Worm (Caenorhabditis elegans) whole organism, L1 larva: Measurements from ENCODE around the gene srh-132.
"Not testable (repeated sequence)": the region's sequence is repeated elsewhere in the genome, so short reads cannot be mapped to it uniquely, and the experiment has no call there.

Experiments used
- F16B12.6 ChIP-seq: fragments of 150-350 bp; optimal IDR thresholded peaks from 2 replicates; lab custom pipeline; 2014; ENCODE audit warnings: missing biosample characterization, missing genetic modification characterization
- blmp-1 ChIP-seq: fragments of 150-350 bp; optimal IDR thresholded peaks from 2 replicates; lab custom pipeline; 2014; ENCODE audit warnings: missing biosample characterization, missing genetic modification characterization
- ceh-8 ChIP-seq: fragments of 200-800 bp; sonication (Bioruptor generic); optimal IDR thresholded peaks from 2 replicates; lab custom pipeline; 2018; ENCODE audit warnings: mild to moderate bottlenecking, missing genetic modification characterization, moderate library complexity, missing compliant biosample characterization
- ceh-88 ChIP-seq: fragments of 200-800 bp; sonication (Bioruptor generic); IDR thresholded peaks from 2 replicates; pipeline ENCODE4 v1.3.6; 2022; ENCODE audit warnings: missing genetic modification characterization, missing compliant biosample characterization
- ceh-90 ChIP-seq: sonication (generic microtip); optimal IDR thresholded peaks from 2 replicates; lab custom pipeline; 2016; ENCODE audit warnings: missing genetic modification characterization, missing compliant biosample characterization
- ces-1 ChIP-seq: fragments of 150-350 bp; optimal IDR thresholded peaks from 2 replicates; lab custom pipeline; 2014; ENCODE audit warnings: missing biosample characterization, missing genetic modification reagents, missing genetic modification characterization
- dpl-1 ChIP-seq, 3 experiments: fragments of 150-350 bp in 2 of 3; sonication (generic microtip) in 1 of 3; optimal IDR thresholded peaks; 2 replicates each; lab custom pipeline; 2014 to 2017; ENCODE audit warnings: missing biosample characterization in 3 of 3, missing genetic modification characterization in 3 of 3, missing genetic modification reagents in 3 of 3
- dsc-1 ChIP-seq: sonication (generic microtip); optimal IDR thresholded peaks from 2 replicates; lab custom pipeline; 2016; ENCODE audit warnings: mild to moderate bottlenecking, missing genetic modification characterization, missing compliant biosample characterization
- efl-1 ChIP-seq, 4 experiments: fragments of 150-350 bp; optimal IDR thresholded peaks in 3 of 4; peaks in 1 of 4; 1 replicate in 1 of 4; 2 replicates in 3 of 4; lab custom pipeline; 2014; ENCODE audit warnings: missing biosample characterization in 2 of 4, missing genetic modification characterization in 2 of 4, missing genetic modification reagents in 2 of 4
- egl-13 ChIP-seq: sonication (generic microtip); optimal IDR thresholded peaks from 2 replicates; lab custom pipeline; 2016; ENCODE audit warnings: missing genotype, missing genetic modification reagents, missing genetic modification characterization, missing compliant biosample characterization
- egl-27 ChIP-seq, 2 experiments: fragments of 150-350 bp in 1 of 2; sonication (generic microtip); optimal IDR thresholded peaks; 3 replicates each; lab custom pipeline; 2017 to 2018; ENCODE audit warnings: missing biosample characterization in 2 of 2, missing genetic modification characterization in 2 of 2, missing genetic modification reagents in 2 of 2
- ets-5 ChIP-seq: fragments of 200-800 bp; sonication (Bioruptor generic); IDR thresholded peaks from 2 replicates; pipeline ENCODE4 v1.3.6; 2022; ENCODE audit warnings: missing genetic modification characterization, missing compliant biosample characterization
- fkh-10 ChIP-seq: sonication (generic microtip); optimal IDR thresholded peaks from 2 replicates; lab custom pipeline; 2017; ENCODE audit warnings: missing biosample characterization, missing genetic modification reagents, missing genetic modification characterization
- fkh-4 ChIP-seq: sonication (generic microtip); optimal IDR thresholded peaks from 2 replicates; lab custom pipeline; 2016; ENCODE audit warnings: missing compliant biosample characterization, missing genetic modification characterization, borderline replicate concordance
- fkh-8 ChIP-seq: sonication (generic microtip); optimal IDR thresholded peaks from 2 replicates; lab custom pipeline; 2016; ENCODE audit warnings: mild to moderate bottlenecking, missing genetic modification characterization, missing compliant biosample characterization
- fos-1 ChIP-seq: fragments of 150-350 bp; optimal IDR thresholded peaks from 2 replicates; lab custom pipeline; 2014; ENCODE audit warnings: missing biosample characterization, missing genetic modification characterization
- hlh-17 ChIP-seq: fragments of 200-800 bp; sonication (Bioruptor generic); optimal IDR thresholded peaks from 2 replicates; lab custom pipeline; 2018; ENCODE audit warnings: missing genetic modification characterization, mild to moderate bottlenecking, missing compliant biosample characterization, moderate library complexity, borderline replicate concordance
- hpl-2 ChIP-seq: fragments of 150-350 bp; optimal IDR thresholded peaks from 2 replicates; lab custom pipeline; 2014; ENCODE audit warnings: missing biosample characterization, missing genetic modification reagents, missing genetic modification characterization
- lin-14 ChIP-seq: fragments of 200-800 bp; sonication (Bioruptor generic); optimal IDR thresholded peaks from 2 replicates; lab custom pipeline; 2018; ENCODE audit warnings: mild to moderate bottlenecking, missing genetic modification characterization, moderate library complexity, missing compliant biosample characterization
- lin-15B ChIP-seq: fragments of 150-350 bp; sonication (generic microtip); optimal IDR thresholded peaks from 3 replicates; lab custom pipeline; 2014; ENCODE audit warnings: missing biosample characterization, missing genetic modification characterization
- lin-35 ChIP-seq, 2 experiments: fragments of 150-350 bp; optimal IDR thresholded peaks; 2 replicates each; lab custom pipeline; 2014; ENCODE audit warnings: missing biosample characterization in 2 of 2, missing genetic modification characterization in 2 of 2, missing genetic modification reagents in 2 of 2
- mef-2 ChIP-seq: fragments of 150-350 bp; optimal IDR thresholded peaks from 2 replicates; lab custom pipeline; 2014; ENCODE audit warnings: missing biosample characterization, missing genetic modification characterization
- mep-1 ChIP-seq: fragments of 150-350 bp; optimal IDR thresholded peaks from 2 replicates; lab custom pipeline; 2014; ENCODE audit warnings: missing biosample characterization, missing genetic modification characterization
- nhr-12 ChIP-seq: sonication (generic microtip); optimal IDR thresholded peaks from 2 replicates; lab custom pipeline; 2017; ENCODE audit warnings: missing biosample characterization, missing genetic modification characterization
- nhr-20 ChIP-seq: sonication (generic microtip); optimal IDR thresholded peaks from 2 replicates; lab custom pipeline; 2016; ENCODE audit warnings: mild to moderate bottlenecking, missing genetic modification characterization, missing compliant biosample characterization
- sox-4 ChIP-seq: sonication (generic microtip); optimal IDR thresholded peaks from 2 replicates; lab custom pipeline; 2016; ENCODE audit warnings: missing genetic modification characterization, missing compliant biosample characterization
- sptf-1 ChIP-seq: fragments of 150-350 bp; optimal IDR thresholded peaks from 2 replicates; lab custom pipeline; 2014; ENCODE audit warnings: missing biosample characterization, missing genetic modification characterization
- tlp-1 ChIP-seq: fragments of 150-350 bp; optimal IDR thresholded peaks from 2 replicates; lab custom pipeline; 2014; ENCODE audit warnings: missing biosample characterization, missing genetic modification characterization
- unc-130 ChIP-seq: fragments of 150-350 bp; optimal IDR thresholded peaks from 2 replicates; lab custom pipeline; 2017; ENCODE audit warnings: missing biosample characterization, missing genetic modification characterization, inconsistent platforms
- unc-30 ChIP-seq: sonication (generic microtip); optimal IDR thresholded peaks from 2 replicates; lab custom pipeline; 2017; ENCODE audit warnings: missing biosample characterization, missing genetic modification characterization
- unc-62 ChIP-seq: fragments of 150-350 bp; optimal IDR thresholded peaks from 2 replicates; lab custom pipeline; 2014; ENCODE audit warnings: missing biosample characterization, missing genetic modification reagents, missing genetic modification characterization
- ztf-11 ChIP-seq, 2 experiments: sonication (generic microtip); optimal IDR thresholded peaks; 2 replicates each; lab custom pipeline; 2016 to 2017; ENCODE audit warnings: missing genetic modification characterization in 2 of 2, missing biosample characterization in 1 of 2, missing compliant biosample characterization in 1 of 2
- ztf-4 ChIP-seq: fragments of 150-350 bp; optimal IDR thresholded peaks from 2 replicates; lab custom pipeline; 2014; ENCODE audit warnings: missing biosample characterization, missing genetic modification characterization

srh-132 gene

ce11 chrV:17436492-17436891 is 26.4 kb downstream of the srh-132 start, which contains the start of gene F20E11.18:
Gene F20E11.18 (minus strand): TSS chrV:17436592.
- TF ChIP-seq lin-15B = no peak
- TF ChIP-seq ceh-88 (GFP tag; lab: Robert Waterston, UW) = no peak
- no peak for TF ChIP-seq ets-5 (GFP tag; lab: Robert Waterston, UW)
- TF ChIP-seq ztf-4 = no peak
- TF ChIP-seq fkh-10 (GFP tag; lab: Kevin White, UChicago) = no peak
- TF ChIP-seq sox-4 = no peak
- TF ChIP-seq mep-1 (tag; lab: Kevin White, UChicago) = no peak

ce11 chrV:17438317-17438716 is 28.3 kb downstream of the srh-132 start, which contains the start of gene srsx-2:
Gene srsx-2 (minus strand): TSS chrV:17438417.
- no peak for TF ChIP-seq fos-1
- no peak for TF ChIP-seq ztf-11 (tag; optimal IDR thresholded peaks at IDR 0.05; lab: Kevin White, UChicago)
- TF ChIP-seq dpl-1 (GFP tag; optimal IDR thresholded peaks at IDR 0.05; lab: Kevin White, UChicago) = no peak
- no peak for TF ChIP-seq lin-14 (GFP tag; lab: Kevin White, UChicago)
- TF ChIP-seq lin-35 (GFP tag; optimal IDR thresholded peaks at IDR 0.05; lab: Kevin White, UChicago) = no peak
- TF ChIP-seq ceh-90 (tag; lab: Kevin White, UChicago) = no peak
- no peak for TF ChIP-seq dsc-1 (tag; lab: Kevin White, UChicago)
- no peak for TF ChIP-seq sptf-1
- TF ChIP-seq, all 84 proteins: peak for 0

- TF ChIP-seq ztf-4 = no peak
- no peak for TF ChIP-seq dpl-1 (GFP tag; optimal IDR thresholded peaks at IDR 0.05; lab: Kevin White, UChicago)
- no peak for TF ChIP-seq mef-2 (tag; lab: Kevin White, UChicago)
- TF ChIP-seq efl-1 (optimal IDR thresholded peaks at IDR 0.05; lab: Kevin White, UChicago) = no peak
- peak in 1 of 2 experiments; percentile 55 for TF ChIP-seq efl-1 (GFP tag; optimal IDR thresholded peaks at IDR 0.05 in 1 of 2; lab: Kevin White, UChicago)
- TF ChIP-seq, all 84 proteins: peak for 1
These were observed 29.4 kb downstream of the srh-132 start, which contains the start of gene srh-154 for ce11 chrV:17439406-17439805. Gene srh-154 (plus strand): TSS chrV:17439706.

DNA sequence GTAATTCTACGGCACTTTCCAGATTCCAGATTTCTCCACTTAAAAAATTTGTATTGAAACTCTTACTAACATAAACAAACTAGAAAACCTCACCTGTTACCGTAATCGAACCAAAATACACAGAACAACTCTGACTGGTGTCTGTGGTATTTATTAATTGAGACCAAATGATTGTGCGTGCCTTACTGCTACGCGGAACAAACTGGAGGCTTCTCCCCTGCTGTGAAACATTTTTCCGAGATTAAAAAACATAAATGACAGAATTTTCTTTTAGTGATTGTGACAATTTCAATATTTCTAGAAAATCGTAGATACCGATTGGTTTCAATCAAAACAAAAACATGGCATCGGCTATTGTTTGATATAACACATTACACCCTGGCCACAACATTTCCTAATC is 39.8 kb downstream of the srh-132 start:
- TF ChIP-seq ceh-8 (GFP tag; lab: Kevin White, UChicago) = no peak
- no peak for TF ChIP-seq hpl-2 (GFP tag; lab: Kevin White, UChicago)
- no peak for TF ChIP-seq ces-1 (GFP tag; lab: Kevin White, UChicago)
- no peak for TF ChIP-seq unc-30 (tag; lab: Kevin White, UChicago)
- no peak for TF ChIP-seq fkh-8 (tag; lab: Kevin White, UChicago)
- no peak for TF ChIP-seq hlh-17
- TF ChIP-seq mef-2 (tag; lab: Kevin White, UChicago) = no peak
- TF ChIP-seq nhr-12 = no peak
- TF ChIP-seq unc-62 (GFP tag; lab: Kevin White, UChicago) = no peak
- no peak for TF ChIP-seq egl-13
- TF ChIP-seq unc-130 (tag; lab: Kevin White, UChicago) = no peak
- no peak for TF ChIP-seq lin-15B
- TF ChIP-seq nhr-20 (tag; lab: Kevin White, UChicago) = no peak
- no peak for TF ChIP-seq blmp-1 (tag; lab: Kevin White, UChicago)
- no peak for TF ChIP-seq fkh-10 (GFP tag; lab: Kevin White, UChicago)
- TF ChIP-seq F16B12.6 = no peak
- TF ChIP-seq fkh-4 = no peak
- TF ChIP-seq, all 84 proteins: peak for 0

DNA sequence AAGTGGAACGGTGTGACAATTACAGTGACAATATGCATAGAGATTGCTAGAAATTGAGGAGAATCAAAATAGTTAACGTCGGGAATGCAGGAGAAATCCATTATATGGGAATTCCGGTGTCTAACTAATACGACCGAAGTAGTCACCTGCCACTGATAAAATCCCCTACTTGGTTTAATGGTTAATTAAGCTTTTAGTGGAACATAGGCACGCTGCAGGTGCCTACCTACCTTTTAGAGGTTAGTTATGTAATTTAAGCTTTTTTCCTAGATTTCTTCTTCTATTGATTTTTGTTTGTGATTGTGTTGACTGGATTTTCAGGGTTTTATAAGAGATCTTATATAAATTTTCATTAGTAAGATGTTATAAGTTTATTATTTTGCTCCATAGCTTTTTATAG is 46.1 kb downstream of the srh-132 start, which contains the start of gene srh-203:
TSS of gene srh-203 (minus strand) at position 101 of the 400 bp plus-strand sequence.
- not testable (repeated sequence) for TF ChIP-seq tlp-1 (tag; lab: Kevin White, UChicago); blmp-1 (tag; lab: Kevin White, UChicago); egl-27 (tag; optimal IDR thresholded peaks at IDR 0.05; lab: Kevin White, UChicago)
